Fruit fly (Drosophila melanogaster) whole organism, prepupa: ENCODE measurements around the gene CG45064.
A peak's percentile ranks its signal among the peaks of the same experiment; 100 is the strongest.

Experiments used
- Blimp-1 ChIP-seq: fragments of 200-800 bp; sonication (Bioruptor generic); optimal IDR thresholded peaks from 3 replicates; lab custom pipeline; 2017; ENCODE audit warnings: missing biosample characterization, missing genetic modification characterization, mild to moderate bottlenecking, moderate library complexity, missing genetic modification reagents
- CG10631 ChIP-seq: fragments of 200-800 bp; sonication (Bioruptor generic); optimal IDR thresholded peaks from 2 replicates; lab custom pipeline; 2016; ENCODE audit warnings: missing biosample characterization, missing genetic modification characterization
- CG11294 ChIP-seq: fragments of 200-800 bp; sonication (Bioruptor generic); IDR thresholded peaks from 2 replicates; pipeline ENCODE4 v1.3.6; 2022; ENCODE audit warnings: missing biosample characterization, missing genetic modification characterization
- CG11762 ChIP-seq: fragments of 200-800 bp; sonication (Bioruptor generic); optimal IDR thresholded peaks from 3 replicates; lab custom pipeline; 2016; ENCODE audit warnings: missing biosample characterization, missing genetic modification characterization; ENCODE audit not compliant: insufficient read depth
- CG15336 ChIP-seq: fragments of 200-800 bp; sonication (Bioruptor generic); IDR thresholded peaks from 2 replicates; pipeline ENCODE4 v1.3.6; 2022; ENCODE audit warnings: missing biosample characterization, missing genetic modification characterization
- CG1621 ChIP-seq: fragments of 200-800 bp; sonication (Bioruptor generic); optimal IDR thresholded peaks from 3 replicates; lab custom pipeline; 2018; ENCODE audit warnings: missing biosample characterization, mild to moderate bottlenecking, missing genetic modification characterization
- CG16779 ChIP-seq: fragments of 200-800 bp; sonication (Bioruptor generic); optimal IDR thresholded peaks from 3 replicates; lab custom pipeline; 2017; ENCODE audit warnings: missing biosample characterization, mild to moderate bottlenecking, missing genetic modification characterization
- CG3032 ChIP-seq: fragments of 200-800 bp; optimal IDR thresholded peaks from 2 replicates; lab custom pipeline; 2019; ENCODE audit warnings: missing biosample characterization, mild to moderate bottlenecking, missing genetic modification characterization, moderate library complexity
- CG31627 ChIP-seq: fragments of 200-800 bp; sonication (Bioruptor generic); optimal IDR thresholded peaks from 3 replicates; lab custom pipeline; 2016; ENCODE audit warnings: missing biosample characterization, missing genetic modification characterization
- CG32006 ChIP-seq: fragments of 200-800 bp; sonication (Bioruptor generic); optimal IDR thresholded peaks from 3 replicates; lab custom pipeline; 2017; ENCODE audit warnings: missing biosample characterization, mild to moderate bottlenecking, missing genetic modification characterization
- CG34406 ChIP-seq: fragments of 200-800 bp; sonication (Bioruptor generic); optimal IDR thresholded peaks from 3 replicates; lab custom pipeline; 2016; ENCODE audit warnings: missing biosample characterization, missing genetic modification characterization
- CG3919 ChIP-seq: fragments of 200-800 bp; sonication (Bioruptor generic); optimal IDR thresholded peaks from 3 replicates; lab custom pipeline; 2016; ENCODE audit warnings: missing biosample characterization, missing genetic modification characterization
- CG4318 ChIP-seq: fragments of 200-800 bp; sonication (Bioruptor generic); optimal IDR thresholded peaks from 3 replicates; lab custom pipeline; 2017; ENCODE audit warnings: missing biosample characterization, mild to moderate bottlenecking, missing genetic modification characterization
- CG6163 ChIP-seq: fragments of 200-800 bp; sonication (Bioruptor generic); IDR thresholded peaks from 3 replicates; pipeline ENCODE4 v1.3.6; 2022; ENCODE audit warnings: missing biosample characterization, missing genetic modification characterization
- CG6276 ChIP-seq: fragments of 200-800 bp; sonication (Bioruptor generic); optimal IDR thresholded peaks from 2 replicates; lab custom pipeline; 2017; ENCODE audit warnings: missing biosample characterization, mild to moderate bottlenecking, missing genetic modification characterization
- CG6808 ChIP-seq: fragments of 200-800 bp; sonication (Bioruptor generic); optimal IDR thresholded peaks from 3 replicates; lab custom pipeline; 2017; ENCODE audit warnings: missing biosample characterization, missing genetic modification characterization, mild to moderate bottlenecking, moderate library complexity, missing genetic modification reagents
- CG6854 ChIP-seq: fragments of 200-800 bp; sonication (Bioruptor generic); optimal IDR thresholded peaks from 2 replicates; lab custom pipeline; 2017; ENCODE audit warnings: missing biosample characterization, mild to moderate bottlenecking, missing genetic modification characterization
- CG8119 ChIP-seq: fragments of 200-800 bp; sonication (Bioruptor generic); IDR thresholded peaks from 3 replicates; pipeline ENCODE4 v1.3.6; 2022; ENCODE audit warnings: missing biosample characterization, missing genetic modification characterization
- CG8319 ChIP-seq: fragments of 200-800 bp; sonication (Bioruptor generic); optimal IDR thresholded peaks from 3 replicates; lab custom pipeline; 2016; ENCODE audit warnings: missing biosample characterization, missing genetic modification characterization
- Eip75B ChIP-seq: fragments of 200-800 bp; sonication (Bioruptor generic); optimal IDR thresholded peaks from 3 replicates; lab custom pipeline; 2016; ENCODE audit warnings: missing biosample characterization, missing genetic modification characterization
- Eip78C ChIP-seq: fragments of 200-800 bp; sonication (Bioruptor generic); peaks from one replicate; lab custom pipeline; 2016; ENCODE audit warnings: missing biosample characterization, missing genetic modification characterization
- Ets21C ChIP-seq: fragments of 200-800 bp; sonication (Bioruptor generic); optimal IDR thresholded peaks from 3 replicates; lab custom pipeline; 2016; ENCODE audit warnings: missing biosample characterization, missing genetic modification characterization
- Ets96B ChIP-seq: fragments of 200-800 bp; optimal IDR thresholded peaks from 2 replicates; lab custom pipeline; 2019; ENCODE audit warnings: missing biosample characterization, mild to moderate bottlenecking, missing genetic modification characterization, moderate library complexity
- Gug ChIP-seq: fragments of 200-800 bp; sonication (Bioruptor generic); IDR thresholded peaks from 2 replicates; pipeline ENCODE4 v1.3.6; 2022; ENCODE audit warnings: missing biosample characterization, missing genetic modification characterization
- Hr38 ChIP-seq: sonication (Bioruptor generic); optimal IDR thresholded peaks from 2 replicates; lab custom pipeline; 2016; ENCODE audit warnings: missing biosample characterization, missing genetic modification characterization
- Hr39 ChIP-seq: fragments of 200-800 bp; sonication (Bioruptor generic); optimal IDR thresholded peaks from 2 replicates; lab custom pipeline; 2016; ENCODE audit warnings: missing biosample characterization, missing genetic modification characterization
- Lpt ChIP-seq: fragments of 200-800 bp; sonication (Bioruptor generic); optimal IDR thresholded peaks from 3 replicates; lab custom pipeline; 2016; ENCODE audit warnings: missing biosample characterization, missing genetic modification characterization
- Met ChIP-seq: fragments of 200-800 bp; sonication (Bioruptor generic); optimal IDR thresholded peaks from 3 replicates; lab custom pipeline; 2016; ENCODE audit warnings: missing biosample characterization, missing genetic modification characterization
- OdsH ChIP-seq: fragments of 200-800 bp; sonication (Bioruptor generic); optimal IDR thresholded peaks from 3 replicates; lab custom pipeline; 2016; ENCODE audit warnings: missing biosample characterization, missing genetic modification characterization
- Smox ChIP-seq: fragments of 200-800 bp; sonication (Bioruptor generic); optimal IDR thresholded peaks from 3 replicates; lab custom pipeline; 2016; ENCODE audit warnings: missing biosample characterization, missing genetic modification characterization
- Sox102F ChIP-seq: fragments of 200-800 bp; sonication (Bioruptor generic); optimal IDR thresholded peaks from 2 replicates; lab custom pipeline; 2016; ENCODE audit warnings: missing biosample characterization, mild to moderate bottlenecking, missing genetic modification characterization
- Sox14 ChIP-seq: fragments of 200-800 bp; sonication (Bioruptor generic); optimal IDR thresholded peaks from 3 replicates; lab custom pipeline; 2016; ENCODE audit warnings: missing biosample characterization, missing genetic modification characterization
- Sox15 ChIP-seq: fragments of 200-800 bp; sonication (Bioruptor generic); optimal IDR thresholded peaks from 3 replicates; lab custom pipeline; 2016; ENCODE audit warnings: missing biosample characterization, missing genetic modification characterization
- achi ChIP-seq: fragments of 200-800 bp; sonication (Bioruptor generic); optimal IDR thresholded peaks from 3 replicates; lab custom pipeline; 2016; ENCODE audit warnings: missing biosample characterization, missing genetic modification characterization
- acj6 ChIP-seq: fragments of 200-800 bp; sonication (Bioruptor generic); optimal IDR thresholded peaks from 3 replicates; lab custom pipeline; 2016; ENCODE audit warnings: missing biosample characterization, missing genetic modification characterization
- cyc ChIP-seq: fragments of 200-800 bp; sonication (Bioruptor generic); optimal IDR thresholded peaks from 3 replicates; lab custom pipeline; 2016; ENCODE audit warnings: missing biosample characterization, missing genetic modification characterization
- dac ChIP-seq: fragments of 200-800 bp; sonication (Bioruptor generic); optimal IDR thresholded peaks from 2 replicates; lab custom pipeline; 2017; ENCODE audit warnings: missing biosample characterization, mild to moderate bottlenecking, missing genetic modification characterization
- eg ChIP-seq: fragments of 200-800 bp; sonication (Bioruptor generic); IDR thresholded peaks from 3 replicates; pipeline ENCODE4 v1.3.6; 2022; ENCODE audit warnings: missing biosample characterization, missing genetic modification characterization
- esn ChIP-seq: fragments of 200-800 bp; sonication (Bioruptor generic); optimal IDR thresholded peaks from 2 replicates; lab custom pipeline; 2016; ENCODE audit warnings: missing biosample characterization, mild to moderate bottlenecking, missing genetic modification characterization, moderate library complexity
- lz ChIP-seq: fragments of 200-800 bp; sonication (Bioruptor generic); optimal IDR thresholded peaks from 3 replicates; lab custom pipeline; 2016; ENCODE audit warnings: missing biosample characterization, missing genetic modification characterization
- pdm3 ChIP-seq: fragments of 200-800 bp; sonication (Bioruptor generic); optimal IDR thresholded peaks from 3 replicates; lab custom pipeline; 2016; ENCODE audit warnings: missing biosample characterization, missing genetic modification characterization
- salr ChIP-seq, 2 experiments: fragments of 200-800 bp; sonication (Bioruptor generic); optimal IDR thresholded peaks; 3 replicates each; lab custom pipeline; 2016 to 2018; ENCODE audit warnings: missing biosample characterization in 2 of 2, missing genetic modification characterization in 2 of 2, mild to moderate bottlenecking in 1 of 2
- ss ChIP-seq, 2 experiments: fragments of 200-800 bp; sonication (Bioruptor generic); optimal IDR thresholded peaks; 2 replicates in 1 of 2; 3 replicates in 1 of 2; lab custom pipeline; 2017 to 2018; ENCODE audit warnings: mild to moderate bottlenecking in 2 of 2, missing biosample characterization in 2 of 2, missing genetic modification characterization in 2 of 2, moderate library complexity in 1 of 2
- svp ChIP-seq: fragments of 200-800 bp; sonication (Bioruptor generic); peaks from one replicate; lab custom pipeline; 2016; ENCODE audit warnings: missing biosample characterization, missing genetic modification characterization
- topi ChIP-seq: fragments of 200-800 bp; sonication (Bioruptor generic); optimal IDR thresholded peaks from 3 replicates; lab custom pipeline; 2016; ENCODE audit warnings: missing biosample characterization, missing genetic modification characterization
- vri ChIP-seq: fragments of 200-800 bp; sonication (Bioruptor generic); optimal IDR thresholded peaks from 3 replicates; lab custom pipeline; 2016; ENCODE audit warnings: missing biosample characterization, mild to moderate bottlenecking, missing genetic modification characterization

Gene CG45064

dm6 chrX:14923277-14924019, 41.1 kb upstream of the CG45064 start, which contains the start of gene CG9503:
Gene CG9503 (minus strand): TSS chrX:14923493.
- TF ChIP-seq CG6854 (peak; percentile 25), Eip78C (GFP tag; lab: Kevin White, UChicago) (peak; percentile 47), CG31627 (GFP tag; lab: Kevin White, UChicago) (no peak), CG15336 (GFP tag; lab: Robert Waterston, UW) (peak; percentile 29; the same call in 1 of the 2 replicates), vri (GFP tag; lab: Kevin White, UChicago) (peak; percentile 2), Blimp-1 (GFP tag; lab: Kevin White, UChicago) (peak; percentile 63), esn (GFP tag; lab: Kevin White, UChicago) (peak; percentile 30), svp (GFP tag; lab: Kevin White, UChicago) (peak; percentile 20), Hr39 (no peak)

- TF ChIP-seq Sox14, result peak; percentile 27
- TF ChIP-seq CG11294 (GFP tag; lab: Robert Waterston, UW), result no peak
- no peak for TF ChIP-seq CG3032 (tag; lab: Kevin White, UChicago)
- TF ChIP-seq CG16779 (tag; lab: Kevin White, UChicago), result no peak
- TF ChIP-seq CG8319 (GFP tag; lab: Kevin White, UChicago), result no peak
- TF ChIP-seq Gug, result no peak
- TF ChIP-seq CG1621 (tag; lab: Kevin White, UChicago), result no peak
- TF ChIP-seq Eip75B (GFP tag; lab: Kevin White, UChicago), result peak; percentile 25
- TF ChIP-seq Met (GFP tag; lab: Kevin White, UChicago), result peak; percentile 32
- no peak for TF ChIP-seq Sox102F (GFP tag; lab: Kevin White, UChicago)
- TF ChIP-seq pdm3, result peak; percentile 40
- TF ChIP-seq lz (GFP tag; lab: Kevin White, UChicago), result peak; percentile 4
- no peak for TF ChIP-seq CG34406
- TF ChIP-seq achi, result peak; percentile 38
- peak; percentile 65 for TF ChIP-seq svp (GFP tag; lab: Kevin White, UChicago)
- TF ChIP-seq Hr38 (GFP tag; lab: Kevin White, UChicago), result no peak
- peak in 1 of 2 experiments; percentile 47 for TF ChIP-seq salr (GFP tag; optimal IDR thresholded peaks at IDR 0.05; lab: Kevin White, UChicago)
- TF ChIP-seq acj6 (GFP tag; lab: Kevin White, UChicago), result peak; percentile 35
- no peak for TF ChIP-seq cyc
- peak; percentile 43 for TF ChIP-seq topi (GFP tag; lab: Kevin White, UChicago)
- TF ChIP-seq Lpt (GFP tag; lab: Kevin White, UChicago), result peak; percentile 36
- TF ChIP-seq ss (GFP tag; optimal IDR thresholded peaks at IDR 0.05; lab: Kevin White, UChicago), result peak in 1 of 2 experiments; percentile 28
- TF ChIP-seq eg, result peak; percentile 66
- TF ChIP-seq CG6854, result no peak
- TF ChIP-seq CG8119 (GFP tag; lab: Robert Waterston, UW), result peak; percentile 77
- peak; percentile 77 for TF ChIP-seq Eip78C (GFP tag; lab: Kevin White, UChicago)
- no peak for TF ChIP-seq CG11762
- TF ChIP-seq CG6163 (GFP tag; lab: Robert Waterston, UW), result 0 out of 3 replicates have a peak, but pooled peaks have one; percentile 39
- TF ChIP-seq CG6808 (GFP tag; lab: Kevin White, UChicago), result peak; percentile 39
- TF ChIP-seq CG32006 (GFP tag; lab: Kevin White, UChicago), result peak; percentile 73
- peak; percentile 10 for TF ChIP-seq CG3919 (GFP tag; lab: Kevin White, UChicago)
- peak; percentile 27 for TF ChIP-seq Hr39
- TF ChIP-seq vri (GFP tag; lab: Kevin White, UChicago), result peak; percentile 27
- peak; percentile 10 for TF ChIP-seq OdsH (GFP tag; lab: Kevin White, UChicago)
- TF ChIP-seq dac, result no peak
- peak; percentile 42 for TF ChIP-seq Ets96B (tag; lab: Kevin White, UChicago)
- no peak for TF ChIP-seq Ets21C (GFP tag; lab: Kevin White, UChicago)
- TF ChIP-seq CG4318 (GFP tag; lab: Kevin White, UChicago), result peak; percentile 68
- peak; percentile 24 for TF ChIP-seq Smox (GFP tag; lab: Kevin White, UChicago)
- TF ChIP-seq CG6276 (GFP tag; lab: Kevin White, UChicago), result peak; percentile 65
- TF ChIP-seq CG15336 (GFP tag; lab: Robert Waterston, UW), result peak; percentile 60
- peak; percentile 55 for TF ChIP-seq CG10631 (GFP tag; lab: Kevin White, UChicago)
- TF ChIP-seq Sox15, result no peak
These were observed 40.2 kb upstream of the CG45064 start for dm6 chrX:14922396-14923276.
